Comparison of ENCODE assay signal across 5 fruit fly cellular contexts in genomic region chrX:10767350-10768005, dm6.
TF ChIP-seq lines count a peak whose summit lies in the region.

No protein-coding gene starts in this region.

TF ChIP-seq in whole organism, adult, 20 proteins besides CTCF, POLR2A, EP300 and RAD21 (continued from another document):
- TF ChIP-seq CG1620 (GFP tag; optimal IDR thresholded peaks at IDR 0.05; lab: Kevin White, UChicago) (no peak), cnc (optimal IDR thresholded peaks at IDR 0.05; lab: Kevin White, UChicago) (no peak), CG5204 (GFP tag; optimal IDR thresholded peaks at IDR 0.05; lab: Kevin White, UChicago) (peak; percentile 58)
TF ChIP-seq in whole organism, adult: peak in this region for 15.

TF ChIP-seq in whole organism, embryonic, 481 proteins besides CTCF, POLR2A, EP300 and RAD21 (continued from another document and continues in another):
- peak; percentile 42; the same call in 1 of the 2 replicates for TF ChIP-seq CG3847 (GFP tag; IDR thresholded peaks at IDR 0.05; lab: Robert Waterston, UW)
- TF ChIP-seq CG7928 (GFP tag; optimal IDR thresholded peaks at IDR 0.05; lab: Kevin White, UChicago), result no peak
- peak; percentile 46; the same call in 1 of the 2 replicates for TF ChIP-seq CG17328 (GFP tag; IDR thresholded peaks at IDR 0.05; lab: Robert Waterston, UW)
- no peak for TF ChIP-seq wor (GFP tag; IDR thresholded peaks at IDR 0.05; lab: Robert Waterston, UW)
- TF ChIP-seq CG12769 (tag; optimal IDR thresholded peaks at IDR 0.05; lab: Kevin White, UChicago), result peak; percentile 84
- TF ChIP-seq CG6854 (GFP tag; optimal IDR thresholded peaks at IDR 0.05; lab: Kevin White, UChicago), result no peak
- no peak for TF ChIP-seq lbe (GFP tag; optimal IDR thresholded peaks at IDR 0.05; lab: Kevin White, UChicago)
- TF ChIP-seq HmgD (GFP tag; optimal IDR thresholded peaks at IDR 0.05; lab: Kevin White, UChicago), result peak; percentile 56
- TF ChIP-seq pan (optimal IDR thresholded peaks at IDR 0.05; lab: Kevin White, UChicago), result no peak
- peak in 1 of 2 experiments; percentile 68 for TF ChIP-seq pan (GFP tag; optimal IDR thresholded peaks at IDR 0.05 in 1 of 2, IDR thresholded peaks at IDR 0.05 in 1 of 2)
- TF ChIP-seq shn (GFP tag; optimal IDR thresholded peaks at IDR 0.05; lab: Kevin White, UChicago), result peak; percentile 39
- TF ChIP-seq aop (GFP tag; IDR thresholded peaks at IDR 0.05; lab: Robert Waterston, UW), result no peak
- peak; percentile 33; the same call in 1 of the 2 replicates for TF ChIP-seq E2f2 (GFP tag; IDR thresholded peaks at IDR 0.05; lab: Robert Waterston, UW)
- TF ChIP-seq chn (GFP tag; optimal IDR thresholded peaks at IDR 0.05; lab: Kevin White, UChicago), result peak; percentile 69
- TF ChIP-seq yki (optimal IDR thresholded peaks at IDR 0.05; lab: Kevin White, UChicago), result no peak
- TF ChIP-seq row (GFP tag; IDR thresholded peaks at IDR 0.05; lab: Robert Waterston, UW), result peak; percentile 83
- TF ChIP-seq vnd (GFP tag; IDR thresholded peaks at IDR 0.05; lab: Robert Waterston, UW; ENCODE audit: partially characterized antibody), result no peak
- TF ChIP-seq Chrac-16 (GFP tag; optimal IDR thresholded peaks at IDR 0.05; lab: Kevin White, UChicago), result peak; percentile 58
- peak; percentile 55 to 67 for TF ChIP-seq dpn (GFP tag; optimal IDR thresholded peaks at IDR 0.05; lab: Kevin White, UChicago)
- TF ChIP-seq grn (GFP tag; optimal IDR thresholded peaks at IDR 0.05; lab: Kevin White, UChicago), result peak; percentile 58
- no peak for TF ChIP-seq zen (tag; optimal IDR thresholded peaks at IDR 0.05; lab: Kevin White, UChicago)
- peak; percentile 65 for TF ChIP-seq maf-S (GFP tag; optimal IDR thresholded peaks at IDR 0.05; lab: Kevin White, UChicago)
- peak; percentile 59 for TF ChIP-seq CG17385 (GFP tag; optimal IDR thresholded peaks at IDR 0.05; lab: Kevin White, UChicago)
- TF ChIP-seq ara (GFP tag; IDR thresholded peaks at IDR 0.05; lab: Robert Waterston, UW), result peak; percentile 48; the same call in 1 of the 2 replicates
- peak; percentile 42; the same call in 2 of the 4 replicates for TF ChIP-seq Gug (GFP tag; IDR thresholded peaks at IDR 0.05; lab: Robert Waterston, UW)
- peak; percentile 66 for TF ChIP-seq ash1 (GFP tag; optimal IDR thresholded peaks at IDR 0.05; lab: Kevin White, UChicago)
- TF ChIP-seq CG7963 (GFP tag; IDR thresholded peaks at IDR 0.05; lab: Robert Waterston, UW; ENCODE audit: partially characterized antibody), result no peak
- peak; percentile 40 for TF ChIP-seq slp2 (GFP tag; optimal IDR thresholded peaks at IDR 0.05; lab: Kevin White, UChicago)
- peak; percentile 82 for TF ChIP-seq lab (GFP tag; optimal IDR thresholded peaks at IDR 0.05; lab: Kevin White, UChicago)
- TF ChIP-seq CG12071 (GFP tag; optimal IDR thresholded peaks at IDR 0.05; lab: Kevin White, UChicago), result peak; percentile 39
- peak; percentile 43 for TF ChIP-seq nau (GFP tag; optimal IDR thresholded peaks at IDR 0.05; lab: Kevin White, UChicago)

TF ChIP-seq in whole organism, prepupa, 60 proteins besides CTCF, POLR2A, EP300 and RAD21 (continued from another document and continues in another):
- TF ChIP-seq CG11762 (GFP tag; optimal IDR thresholded peaks at IDR 0.05; lab: Kevin White, UChicago; ENCODE audit: insufficient read depth) (peak; percentile 51), lz (GFP tag; optimal IDR thresholded peaks at IDR 0.05; lab: Kevin White, UChicago) (peak; percentile 68), achi (GFP tag; optimal IDR thresholded peaks at IDR 0.05; lab: Kevin White, UChicago) (peak; percentile 58), CG31627 (GFP tag; optimal IDR thresholded peaks at IDR 0.05; lab: Kevin White, UChicago) (peak; percentile 54), CG32006 (GFP tag; optimal IDR thresholded peaks at IDR 0.05; lab: Kevin White, UChicago) (peak; percentile 85), CG3032 (tag; optimal IDR thresholded peaks at IDR 0.05; lab: Kevin White, UChicago) (peak; percentile 59), Lpt (GFP tag; optimal IDR thresholded peaks at IDR 0.05; lab: Kevin White, UChicago) (peak; percentile 53), CG6808 (GFP tag; optimal IDR thresholded peaks at IDR 0.05; lab: Kevin White, UChicago) (peak; percentile 90), vri (GFP tag; optimal IDR thresholded peaks at IDR 0.05; lab: Kevin White, UChicago) (no peak), esn (GFP tag; optimal IDR thresholded peaks at IDR 0.05; lab: Kevin White, UChicago) (peak; percentile 59), CG4318 (GFP tag; optimal IDR thresholded peaks at IDR 0.05; lab: Kevin White, UChicago) (peak; percentile 61), acj6 (GFP tag; optimal IDR thresholded peaks at IDR 0.05; lab: Kevin White, UChicago) (peak; percentile 44), Eip75B (GFP tag; optimal IDR thresholded peaks at IDR 0.05; lab: Kevin White, UChicago) (peak; percentile 71), CG3919 (GFP tag; optimal IDR thresholded peaks at IDR 0.05; lab: Kevin White, UChicago) (peak; percentile 56), spab (GFP tag; optimal IDR thresholded peaks at IDR 0.05; lab: Kevin White, UChicago) (peak; percentile 68), CG7368 (GFP tag; optimal IDR thresholded peaks at IDR 0.05; lab: Kevin White, UChicago) (peak; percentile 66), dsx (GFP tag; optimal IDR thresholded peaks at IDR 0.05; lab: Kevin White, UChicago; ENCODE audit: poor library complexity, severe bottlenecking) (peak; percentile 69), CG6163 (GFP tag; IDR thresholded peaks at IDR 0.05; lab: Robert Waterston, UW) (peak; percentile 69; the same call in 2 of the 3 replicates), fd85E (GFP tag; optimal IDR thresholded peaks at IDR 0.05; lab: Kevin White, UChicago) (no peak), salr (GFP tag; optimal IDR thresholded peaks at IDR 0.05; lab: Kevin White, UChicago) (peak in 1 of 2 experiments; percentile 84), CG8632 (GFP tag; optimal IDR thresholded peaks at IDR 0.05; lab: Kevin White, UChicago) (peak; percentile 52), CG9139 (GFP tag; optimal IDR thresholded peaks at IDR 0.05; lab: Kevin White, UChicago) (peak; percentile 80), Eip93F (GFP tag; optimal IDR thresholded peaks at IDR 0.05; lab: Kevin White, UChicago) (peak; percentile 73), CG1621 (tag; optimal IDR thresholded peaks at IDR 0.05; lab: Kevin White, UChicago) (peak; percentile 54), CG11294 (GFP tag; IDR thresholded peaks at IDR 0.05; lab: Robert Waterston, UW) (peak; percentile 28), CG11902 (GFP tag; optimal IDR thresholded peaks at IDR 0.05; lab: Kevin White, UChicago) (no peak), CG10631 (GFP tag; optimal IDR thresholded peaks at IDR 0.05; lab: Kevin White, UChicago) (peak; percentile 70), Met (GFP tag; optimal IDR thresholded peaks at IDR 0.05; lab: Kevin White, UChicago) (peak; percentile 36), Smox (GFP tag; optimal IDR thresholded peaks at IDR 0.05; lab: Kevin White, UChicago) (peak; percentile 58), Sox14 (GFP tag; optimal IDR thresholded peaks at IDR 0.05; lab: Kevin White, UChicago) (peak; percentile 83), CG10669 (GFP tag; optimal IDR thresholded peaks at IDR 0.05; lab: Kevin White, UChicago) (peak; percentile 60), Gug (GFP tag; IDR thresholded peaks at IDR 0.05; lab: Robert Waterston, UW) (peak; percentile 53)

TF ChIP-seq in whole organism, pupa, 21 proteins besides CTCF, POLR2A, EP300 and RAD21 (continued from another document):
- peak; percentile 72; the same call in 1 of the 3 replicates for TF ChIP-seq fd96Ca (GFP tag; IDR thresholded peaks at IDR 0.05; lab: Robert Waterston, UW)
TF ChIP-seq in whole organism, pupa: peak in this region for 21.

TF ChIP-seq in whole organism, wandering third instar larva, 38 proteins besides CTCF, POLR2A, EP300 and RAD21 (continued from another document):
- no peak for TF ChIP-seq Vsx2 (GFP tag; optimal IDR thresholded peaks at IDR 0.05; lab: Kevin White, UChicago; ENCODE audit: partially characterized antibody)
- peak; percentile 5 for TF ChIP-seq CG32264 (GFP tag; optimal IDR thresholded peaks at IDR 0.05; lab: Kevin White, UChicago)
- peak; percentile 66 for TF ChIP-seq br (GFP tag; optimal IDR thresholded peaks at IDR 0.05; lab: Kevin White, UChicago)
- TF ChIP-seq tai (GFP tag; optimal IDR thresholded peaks at IDR 0.05; lab: Kevin White, UChicago), result no peak
- no peak for TF ChIP-seq dl (GFP tag; optimal IDR thresholded peaks at IDR 0.05; lab: Kevin White, UChicago; ENCODE audit: insufficient read depth in 1 of 2, partially characterized antibody in 2 of 2)
- peak; percentile 40 for TF ChIP-seq psq (GFP tag; optimal IDR thresholded peaks at IDR 0.05; lab: Kevin White, UChicago)
- no peak for TF ChIP-seq pan (optimal IDR thresholded peaks at IDR 0.05; lab: Kevin White, UChicago)
- no peak for TF ChIP-seq lola (GFP tag; optimal IDR thresholded peaks at IDR 0.05; lab: Kevin White, UChicago)
- TF ChIP-seq foxo (GFP tag; optimal IDR thresholded peaks at IDR 0.05; lab: Kevin White, UChicago), result peak in 1 of 2 experiments; percentile 54
- no peak for TF ChIP-seq sage (GFP tag; optimal IDR thresholded peaks at IDR 0.05; lab: Kevin White, UChicago)
- no peak for TF ChIP-seq Myc (optimal IDR thresholded peaks at IDR 0.05; lab: Kevin White, UChicago)
- TF ChIP-seq Mio (GFP tag; optimal IDR thresholded peaks at IDR 0.05; lab: Kevin White, UChicago), result no peak
- TF ChIP-seq brk (GFP tag; optimal IDR thresholded peaks at IDR 0.05; lab: Kevin White, UChicago), result peak; percentile 14
- TF ChIP-seq woc (GFP tag; optimal IDR thresholded peaks at IDR 0.05; lab: Kevin White, UChicago), result peak; percentile 50
